Worm (Caenorhabditis elegans): ENCODE measurements around the gene F54D10.5.

DNA sequence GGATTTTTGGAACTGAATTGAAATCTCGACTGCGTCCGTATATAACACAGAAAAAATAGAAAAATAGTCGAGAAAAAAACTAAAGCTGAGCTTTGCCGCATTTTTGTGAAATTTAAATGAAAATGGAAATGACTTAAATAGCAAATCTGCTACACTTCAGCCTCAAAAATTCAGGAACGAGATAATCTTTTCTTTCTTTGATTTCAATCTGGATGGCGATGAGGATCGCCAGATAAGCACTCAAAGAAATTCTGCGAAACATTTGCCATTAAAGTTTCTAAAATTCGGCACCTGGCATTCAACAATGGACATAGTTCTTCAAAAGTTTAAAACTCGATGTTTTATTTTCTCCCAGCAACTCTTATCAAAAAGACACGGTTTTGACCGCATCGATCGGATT is 35.3 kb upstream of the F54D10.5 start, which contains the start of the genes C17A2.7 and C17A2.3:
- TF ChIP-seq him-1 (tag; optimal IDR thresholded peaks at IDR 0.05): no peak
- TF ChIP-seq W03F9.2 (tag; optimal IDR thresholded peaks at IDR 0.05): no peak
